Fruit fly (Drosophila melanogaster) S2 (cell line): Measurements from ENCODE around the gene CG1233.

Experiments used
- CG8478 ChIP-seq: fragments of >200 bp; optimal IDR thresholded peaks from 2 replicates; lab custom pipeline; 2018
- CTCF ChIP-seq, 2 experiments: fragments of >200 bp; optimal IDR thresholded peaks; 2 replicates each; lab custom pipeline; 2018

dm6 chr3L:340124-340523 is 21.1 kb upstream of the CG1233 start:
- TF ChIP-seq CG8478 (no peak), CTCF (optimal IDR thresholded peaks at IDR 0.05; lab: Kevin White, UChicago) (no peak)
